Fruit fly (Drosophila melanogaster): ENCODE data around the gene CG43098.

Gene CG43098

DNA sequence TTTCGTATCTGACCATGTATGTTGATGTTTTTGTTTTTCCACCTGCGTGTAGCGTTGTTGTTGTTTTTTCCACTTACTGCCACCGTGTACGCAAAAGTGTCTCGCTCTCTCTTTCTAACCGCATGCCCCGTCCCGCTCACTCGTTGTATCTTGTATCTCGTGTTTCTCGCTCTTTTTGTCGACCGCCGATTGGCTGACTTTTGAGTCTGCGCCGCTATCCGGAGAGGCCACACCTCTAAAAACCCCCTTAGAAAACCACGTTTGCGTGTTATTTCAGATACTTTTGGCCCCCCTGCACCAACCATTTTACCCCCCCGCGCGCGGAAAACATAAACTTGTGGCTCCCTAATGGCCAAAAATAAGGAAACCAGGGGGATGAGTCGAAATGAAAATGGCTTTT, 34.0 kb upstream of the CG43098 start (continued):
- no peak for TF ChIP-seq trh (GFP tag; optimal IDR thresholded peaks at IDR 0.05)
- TF ChIP-seq NK7.1 (GFP tag; optimal IDR thresholded peaks at IDR 0.05) = no peak
- no peak for TF ChIP-seq MTF-1 (GFP tag; optimal IDR thresholded peaks at IDR 0.05; ENCODE audit: borderline replicate concordance)
- no peak for TF ChIP-seq z (GFP tag; IDR thresholded peaks at IDR 0.05)
- TF ChIP-seq pnt (GFP tag; optimal IDR thresholded peaks at IDR 0.05) = no peak
- no peak for TF ChIP-seq fd96Cb (tag; optimal IDR thresholded peaks at IDR 0.05)
- peak; percentile 36 for TF ChIP-seq Deaf1 (tag; optimal IDR thresholded peaks at IDR 0.05)
- no peak for TF ChIP-seq CG11695 (GFP tag; IDR thresholded peaks at IDR 0.05)
- TF ChIP-seq Mrtf (GFP tag; IDR thresholded peaks at IDR 0.05) = no peak
- no peak for TF ChIP-seq CG7786 (GFP tag; optimal IDR thresholded peaks at IDR 0.05)
- TF ChIP-seq CG1832 (GFP tag; optimal IDR thresholded peaks at IDR 0.05) = peak; percentile 86
- 0 out of 2 replicates have a peak, but pooled peaks have one; percentile 31 for TF ChIP-seq bbx (GFP tag; IDR thresholded peaks at IDR 0.05; ENCODE audit: partially characterized antibody)
- no peak for TF ChIP-seq bcd (GFP tag; optimal IDR thresholded peaks at IDR 0.05)
- TF ChIP-seq CG9215 (GFP tag; IDR thresholded peaks at IDR 0.05) = no peak
- no peak for TF ChIP-seq CG12942 (GFP tag; optimal IDR thresholded peaks at IDR 0.05)
- no peak for TF ChIP-seq kay (GFP tag; optimal IDR thresholded peaks at IDR 0.05)
- TF ChIP-seq twi (tag; optimal IDR thresholded peaks at IDR 0.05) = no peak
- TF ChIP-seq gsb (GFP tag; IDR thresholded peaks at IDR 0.05) = no peak
- no peak for TF ChIP-seq jumu (GFP tag; optimal IDR thresholded peaks at IDR 0.05)
- no peak for TF ChIP-seq CG13296 (GFP tag; optimal IDR thresholded peaks at IDR 0.05)
- no peak for TF ChIP-seq wor (GFP tag; IDR thresholded peaks at IDR 0.05)
- no peak for TF ChIP-seq CG9437 (GFP tag; optimal IDR thresholded peaks at IDR 0.05)
- TF ChIP-seq MBD-R2 (GFP tag; IDR thresholded peaks at IDR 0.05) = no peak
- TF ChIP-seq pfk (GFP tag; optimal IDR thresholded peaks at IDR 0.05) = no peak
- TF ChIP-seq Drgx (GFP tag; IDR thresholded peaks at IDR 0.05) = peak; percentile 47; the same call in 1 of the 2 replicates
- TF ChIP-seq ftz-f1 (GFP tag; optimal IDR thresholded peaks at IDR 0.05) = no peak
- no peak for TF ChIP-seq toy (GFP tag; IDR thresholded peaks at IDR 0.05)
- no peak for TF ChIP-seq danr (GFP tag; IDR thresholded peaks at IDR 0.05)
- TF ChIP-seq CG6654 (GFP tag; optimal IDR thresholded peaks at IDR 0.05) = no peak
- no peak for TF ChIP-seq fd102C (GFP tag; optimal IDR thresholded peaks at IDR 0.05)
- no peak for TF ChIP-seq dm (GFP tag; optimal IDR thresholded peaks at IDR 0.05)
- TF ChIP-seq CG10959 (GFP tag; IDR thresholded peaks at IDR 0.05) = no peak
- no peak for TF ChIP-seq sens-2 (GFP tag; IDR thresholded peaks at IDR 0.05)
- TF ChIP-seq sob (GFP tag; IDR thresholded peaks at IDR 0.05) = no peak
- no peak for TF ChIP-seq CG9932 (GFP tag; IDR thresholded peaks at IDR 0.05)
- TF ChIP-seq CG11398 (GFP tag; optimal IDR thresholded peaks at IDR 0.05) = no peak
- no peak for TF ChIP-seq exex (tag; optimal IDR thresholded peaks at IDR 0.05)
- TF ChIP-seq fru (optimal IDR thresholded peaks at IDR 0.05) = no peak
- TF ChIP-seq Dip2 (GFP tag; IDR thresholded peaks at IDR 0.05) = no peak
- TF ChIP-seq prd (optimal IDR thresholded peaks at IDR 0.05) = no peak
- TF ChIP-seq prd (GFP tag; IDR thresholded peaks at IDR 0.05) = no peak
- TF ChIP-seq CG11560 (tag; IDR thresholded peaks at IDR 0.05) = no peak
- no peak for TF ChIP-seq Meics (GFP tag; optimal IDR thresholded peaks at IDR 0.05)
- TF ChIP-seq CG9797 (GFP tag; optimal IDR thresholded peaks at IDR 0.05) = no peak
- no peak for TF ChIP-seq ttk (GFP tag; IDR thresholded peaks at IDR 0.05)
- TF ChIP-seq Nf-YB (GFP tag; optimal IDR thresholded peaks at IDR 0.05) = peak; percentile 98
- TF ChIP-seq sens (GFP tag) = peak; percentile 25
- peak; percentile 93 for TF ChIP-seq ewg (GFP tag; optimal IDR thresholded peaks at IDR 0.05)
- TF ChIP-seq Asciz (GFP tag; optimal IDR thresholded peaks at IDR 0.05) = no peak
- TF ChIP-seq knrl (GFP tag; IDR thresholded peaks at IDR 0.05; ENCODE audit: partially characterized antibody) = no peak
- no peak for TF ChIP-seq chif (GFP tag; optimal IDR thresholded peaks at IDR 0.05)
- TF ChIP-seq ERR (GFP tag; optimal IDR thresholded peaks at IDR 0.05) = no peak
- TF ChIP-seq gt (GFP tag; IDR thresholded peaks at IDR 0.05) = no peak
- TF ChIP-seq Atf-2 (GFP tag; optimal IDR thresholded peaks at IDR 0.05) = no peak

All from whole organism, embryonic.